Worm (Caenorhabditis elegans): ENCODE results near the gene F43B10.1.
A peak's percentile ranks its signal among the peaks of the same experiment; 100 is the strongest.

The F43B10.1 gene

ce11 chrX:16702232-16702631 lies 39.6 kb upstream of the F43B10.1 start, which contains the start of gene F22H10.1:
F22H10.1 (plus strand) TSS chrX:16702442.
- no peak for TF ChIP-seq Y79H2A.3 (GFP tag; conservative IDR thresholded peaks at IDR 0.05)
- no peak for TF ChIP-seq lir-1 (GFP tag; conservative IDR thresholded peaks at IDR 0.05)
- no peak for TF ChIP-seq nhr-80 (tag; optimal IDR thresholded peaks at IDR 0.05)
- no peak for TF ChIP-seq tbx-9 (tag; optimal IDR thresholded peaks at IDR 0.05; ENCODE audit: borderline replicate concordance)
- TF ChIP-seq ceh-79 (tag; optimal IDR thresholded peaks at IDR 0.05), result no peak
- TF ChIP-seq lag-1 (GFP tag; IDR thresholded peaks at IDR 0.05), result no peak
- no peak for TF ChIP-seq ztf-28 (GFP tag; IDR thresholded peaks at IDR 0.05)
- TF ChIP-seq lsl-1 (GFP tag; optimal IDR thresholded peaks at IDR 0.05), result no peak
- no peak for TF ChIP-seq mcd-1 (GFP tag; IDR thresholded peaks at IDR 0.05)
- TF ChIP-seq F33H1.4 (GFP tag; IDR thresholded peaks at IDR 0.05), result no peak
- no peak for TF ChIP-seq pbrm-1 (GFP tag; IDR thresholded peaks at IDR 0.05)
- no peak for TF ChIP-seq ekl-4 (GFP tag; IDR thresholded peaks at IDR 0.05)

ce11 chrX:16698074-16698473 lies 35.5 kb upstream of the F43B10.1 start:
- no peak for TF ChIP-seq nhr-90 (tag; optimal IDR thresholded peaks at IDR 0.05)
- TF ChIP-seq rec-8 (tag; optimal IDR thresholded peaks at IDR 0.05), result no peak
- no peak for TF ChIP-seq let-607 (tag; optimal IDR thresholded peaks at IDR 0.05)
- peak; percentile 8 for TF ChIP-seq rpc-1 (optimal IDR thresholded peaks at IDR 0.05)
- peak; percentile 38 for TF ChIP-seq rpc-1 (tag; optimal IDR thresholded peaks at IDR 0.05)

ce11 chrX:16696822-16697221 lies 34.2 kb upstream of the F43B10.1 start:
- TF ChIP-seq sea-2 (GFP tag; IDR thresholded peaks at IDR 0.05) (0 out of 2 replicates have a peak, but pooled peaks have one; percentile 28), zfh-2 (GFP tag; conservative IDR thresholded peaks at IDR 0.05) (peak; percentile 89), Y67H2A.10 (GFP tag; conservative IDR thresholded peaks at IDR 0.05) (no peak), snpc-4 (GFP tag; optimal IDR thresholded peaks at IDR 0.05) (no peak), snpc-4 (tag; optimal IDR thresholded peaks at IDR 0.05) (peak in 2 of 4 experiments; percentile 33 to 69), gei-17 (GFP tag; optimal IDR thresholded peaks at IDR 0.05) (no peak), dox-1 (GFP tag; IDR thresholded peaks at IDR 0.05) (0 out of 2 replicates have a peak, but pooled peaks have one; percentile 5), egrh-3 (GFP tag; IDR thresholded peaks at IDR 0.05) (peak; percentile 78; the same call in 1 of the 2 replicates)

ce11 chrX:16695184-16695583 lies 32.6 kb upstream of the F43B10.1 start:
- TF ChIP-seq madf-6 (GFP tag; IDR thresholded peaks at IDR 0.05), result no peak
- TF ChIP-seq sptf-2 (GFP tag; optimal IDR thresholded peaks at IDR 0.05), result no peak
- no peak for TF ChIP-seq aptf-3 (GFP tag; IDR thresholded peaks at IDR 0.05)
- TF ChIP-seq ZK185.1 (tag; optimal IDR thresholded peaks at IDR 0.05; ENCODE audit: poor library complexity, severe bottlenecking), result no peak
- TF ChIP-seq Y56A3A.18 (GFP tag; IDR thresholded peaks at IDR 0.05), result 0 out of 2 replicates have a peak, but pooled peaks have one; percentile 44
- no peak for TF ChIP-seq zim-3 (tag; optimal IDR thresholded peaks at IDR 0.05)
- peak; percentile 30; the same call in 1 of the 2 replicates for TF ChIP-seq dox-1 (GFP tag; IDR thresholded peaks at IDR 0.05)
- no peak for TF ChIP-seq rpc-1 (optimal IDR thresholded peaks at IDR 0.05)
- no peak for TF ChIP-seq rpc-1 (tag; optimal IDR thresholded peaks at IDR 0.05)
- no peak for TF ChIP-seq F22D6.2 (tag; optimal IDR thresholded peaks at IDR 0.05)
- no peak for TF ChIP-seq ets-4 (GFP tag; optimal IDR thresholded peaks at IDR 0.05)
- TF ChIP-seq F57A8.1 (GFP tag; optimal IDR thresholded peaks at IDR 0.05), result no peak
- TF ChIP-seq nhr-80 (tag; optimal IDR thresholded peaks at IDR 0.05), result peak; percentile 36
- TF ChIP-seq snpc-1.3 (tag; optimal IDR thresholded peaks at IDR 0.05; ENCODE audit: insufficient read depth), result no peak
- TF ChIP-seq sea-2 (GFP tag; IDR thresholded peaks at IDR 0.05), result no peak
- TF ChIP-seq ztf-25 (GFP tag; IDR thresholded peaks at IDR 0.05), result no peak
- peak; percentile 68 for TF ChIP-seq gei-17 (GFP tag; optimal IDR thresholded peaks at IDR 0.05)
- no peak for TF ChIP-seq nfyb-1 (GFP tag; IDR thresholded peaks at IDR 0.05)
- no peak for TF ChIP-seq B0336.3 (GFP tag; IDR thresholded peaks at IDR 0.05)
- no peak for TF ChIP-seq attf-6 (GFP tag; IDR thresholded peaks at IDR 0.05)
- no peak for TF ChIP-seq ceh-91 (GFP tag; IDR thresholded peaks at IDR 0.05)
- TF ChIP-seq xnd-1 (tag; optimal IDR thresholded peaks at IDR 0.05), result no peak
- TF ChIP-seq C17E4.6 (GFP tag; IDR thresholded peaks at IDR 0.05), result no peak
- no peak for TF ChIP-seq T26A5.8 (tag; optimal IDR thresholded peaks at IDR 0.05)
- TF ChIP-seq nhr-120 (GFP tag; IDR thresholded peaks at IDR 0.05), result no peak
- no peak for TF ChIP-seq mcd-1 (GFP tag; IDR thresholded peaks at IDR 0.05)

Data from whole organism, young adult.